Fruit fly (Drosophila melanogaster): Measurements from ENCODE around the gene CG32371.

The CG32371 gene

DNA sequence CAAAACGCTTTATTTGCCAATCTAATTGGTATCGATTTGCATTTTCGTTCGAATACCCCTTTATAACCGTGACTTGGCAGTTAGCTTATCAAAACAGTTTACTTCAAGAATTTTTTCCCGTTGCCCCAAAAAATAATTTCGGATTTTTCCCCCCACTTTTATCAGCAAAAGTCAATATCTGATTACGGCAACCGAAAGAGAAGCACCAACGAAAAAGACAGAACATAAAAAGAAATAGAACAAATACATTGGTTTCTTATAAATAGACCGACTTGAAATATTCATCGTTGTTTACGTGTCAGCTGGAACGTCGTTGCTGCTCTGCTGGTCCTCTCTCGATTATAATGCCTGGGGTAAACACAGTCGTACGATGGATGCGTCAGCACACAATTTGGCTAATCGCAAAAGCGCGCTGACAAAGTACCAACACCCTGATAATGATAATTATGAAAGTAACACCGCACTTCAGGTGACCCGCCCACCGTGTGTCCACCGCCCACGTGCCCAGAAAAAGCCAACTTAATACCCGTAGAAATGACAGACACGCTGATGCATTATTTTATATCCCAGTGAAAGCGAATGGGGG is 33.2 kb upstream of the CG32371 start:
- TF ChIP-seq CTCF (optimal IDR thresholded peaks at IDR 0.05) (no peak), CG8478 (optimal IDR thresholded peaks at IDR 0.05) (no peak)

DNA sequence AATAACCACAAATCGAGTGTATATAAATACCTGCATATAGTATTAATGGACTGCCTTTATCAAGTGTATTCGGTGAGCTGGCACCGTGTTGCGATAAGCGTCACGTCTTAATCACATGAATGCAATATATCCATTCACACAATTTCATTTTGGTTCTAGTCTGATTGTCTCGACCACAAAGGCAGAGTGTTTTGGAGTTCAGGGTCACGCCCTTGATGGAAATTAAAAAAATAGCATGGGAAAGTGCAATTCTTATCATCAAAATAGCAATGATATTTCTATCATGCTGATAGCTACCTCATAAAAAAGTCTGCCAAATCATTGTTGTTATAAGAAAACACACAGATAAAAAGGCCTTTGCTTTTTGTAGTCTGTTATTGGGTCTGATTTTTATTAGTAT is 24.6 kb upstream of the CG32371 start:
- TF ChIP-seq CG8478 (optimal IDR thresholded peaks at IDR 0.05) (no peak), CTCF (optimal IDR thresholded peaks at IDR 0.05) (no peak)

DNA sequence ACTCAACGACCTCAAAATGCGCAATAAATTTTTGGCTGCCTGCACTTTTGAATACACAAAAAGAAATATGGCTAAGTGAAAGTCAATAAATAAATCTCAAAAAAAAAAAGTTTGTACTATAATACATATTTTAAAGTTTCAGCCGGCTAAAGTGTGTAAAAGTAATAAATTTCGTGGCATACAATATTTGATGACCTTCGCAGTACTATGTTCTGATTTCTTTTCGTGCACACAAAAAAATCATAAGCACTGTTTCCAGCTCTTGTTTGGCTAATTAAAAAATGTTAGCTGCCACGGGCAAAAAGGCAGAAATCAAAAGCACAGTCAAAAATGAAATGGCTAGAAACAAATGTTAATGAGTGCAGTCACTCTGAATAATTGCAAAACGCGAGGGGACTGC is 24.1 kb upstream of the CG32371 start:
- TF ChIP-seq CG8478 (optimal IDR thresholded peaks at IDR 0.05) (no peak), CTCF (optimal IDR thresholded peaks at IDR 0.05) (no peak)

DNA sequence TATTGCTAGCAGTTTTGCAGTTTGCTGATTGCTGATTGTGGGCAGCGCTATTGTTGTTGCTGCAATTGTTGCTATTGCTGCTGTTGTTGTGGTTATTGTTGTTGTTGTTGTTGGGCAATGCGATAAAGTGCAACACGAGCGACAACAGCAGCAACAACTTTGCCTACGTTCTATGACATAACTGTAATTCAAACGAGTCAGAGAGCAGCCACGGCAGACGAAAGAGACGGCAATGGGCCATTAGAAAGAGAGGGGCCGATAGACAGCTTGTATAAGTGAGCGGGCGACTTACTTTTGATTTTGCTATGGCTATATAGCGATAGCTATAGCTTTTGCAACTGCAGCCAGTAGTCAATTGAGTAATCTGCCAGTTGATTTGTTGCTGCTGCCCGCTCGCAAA is 22.1 kb upstream of the CG32371 start:
- no peak for TF ChIP-seq CG8478 (optimal IDR thresholded peaks at IDR 0.05)
- TF ChIP-seq CTCF (optimal IDR thresholded peaks at IDR 0.05), result no peak

DNA sequence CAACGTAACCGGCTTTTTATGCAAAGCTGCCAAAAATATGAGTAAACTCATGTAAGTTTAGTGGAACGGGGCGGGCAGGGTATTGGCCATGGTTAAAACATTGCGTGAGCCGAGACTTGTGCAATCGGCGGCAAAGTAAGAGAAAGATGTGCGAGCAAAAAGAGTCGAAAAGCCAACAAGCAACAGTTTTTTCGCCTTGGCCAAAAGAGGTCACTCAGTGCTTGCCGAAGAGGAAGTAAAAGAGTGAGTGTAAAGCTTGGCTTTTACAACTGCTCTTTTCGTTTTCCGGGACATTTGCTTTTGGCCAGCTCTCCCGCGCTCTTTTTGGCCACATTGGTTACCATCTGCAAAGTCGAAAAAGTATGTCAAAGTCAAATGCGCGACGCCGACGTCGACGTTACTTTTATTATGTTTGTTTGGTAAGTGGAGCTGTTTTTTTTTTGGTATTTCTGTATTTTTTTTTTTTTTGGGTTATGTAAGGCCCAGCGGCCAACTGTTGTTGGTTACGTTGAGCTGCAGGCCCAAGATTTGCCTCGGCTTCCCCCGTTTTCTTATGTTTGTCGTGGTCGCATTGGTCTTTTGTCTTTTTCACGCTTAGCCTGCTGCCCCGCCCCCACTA is 19.7 kb upstream of the CG32371 start:
- TF ChIP-seq CTCF (optimal IDR thresholded peaks at IDR 0.05), result no peak
- TF ChIP-seq CG8478 (optimal IDR thresholded peaks at IDR 0.05), result no peak

DNA sequence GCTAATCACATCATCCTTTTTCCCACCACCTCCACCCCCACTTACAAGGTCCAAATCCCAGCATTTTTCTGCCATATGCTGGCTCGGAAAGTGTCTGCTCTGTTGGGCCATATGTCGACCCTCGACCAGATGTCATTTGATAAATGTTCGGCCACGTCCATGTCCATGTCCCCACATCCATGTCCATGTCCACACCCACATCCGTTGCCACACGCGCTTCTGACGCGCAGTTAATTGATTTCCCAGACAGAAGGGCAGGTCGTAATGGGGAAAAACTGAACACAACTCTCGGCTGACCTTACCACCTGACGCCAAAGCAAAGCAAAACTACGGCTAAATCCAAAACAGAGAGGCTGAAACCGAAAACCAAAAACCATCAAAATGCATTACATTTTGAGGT is 18.8 kb upstream of the CG32371 start:
- no peak for TF ChIP-seq CG8478 (optimal IDR thresholded peaks at IDR 0.05)
- TF ChIP-seq CTCF (optimal IDR thresholded peaks at IDR 0.05), result no peak

DNA sequence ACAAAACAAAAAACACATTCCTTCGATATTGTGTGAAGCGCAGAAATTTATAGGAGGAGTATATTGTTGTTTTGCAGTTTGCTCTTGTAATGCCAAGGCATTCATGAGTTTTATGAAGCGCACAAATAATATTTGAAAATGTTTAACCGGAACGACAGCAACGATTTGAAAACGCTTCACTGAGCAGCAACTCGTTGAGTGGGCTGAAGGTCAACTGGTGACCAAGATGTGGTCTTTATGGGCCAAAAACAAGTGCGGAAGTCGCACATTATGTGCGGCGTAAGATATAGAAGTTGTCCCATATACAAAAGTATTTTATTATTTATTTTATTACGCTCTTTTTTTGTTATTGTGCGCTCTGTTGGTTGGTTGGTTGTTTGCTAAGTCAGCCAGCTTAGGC is 18.1 kb upstream of the CG32371 start:
- TF ChIP-seq CG8478 (optimal IDR thresholded peaks at IDR 0.05) (no peak), CTCF (optimal IDR thresholded peaks at IDR 0.05) (no peak)

DNA sequence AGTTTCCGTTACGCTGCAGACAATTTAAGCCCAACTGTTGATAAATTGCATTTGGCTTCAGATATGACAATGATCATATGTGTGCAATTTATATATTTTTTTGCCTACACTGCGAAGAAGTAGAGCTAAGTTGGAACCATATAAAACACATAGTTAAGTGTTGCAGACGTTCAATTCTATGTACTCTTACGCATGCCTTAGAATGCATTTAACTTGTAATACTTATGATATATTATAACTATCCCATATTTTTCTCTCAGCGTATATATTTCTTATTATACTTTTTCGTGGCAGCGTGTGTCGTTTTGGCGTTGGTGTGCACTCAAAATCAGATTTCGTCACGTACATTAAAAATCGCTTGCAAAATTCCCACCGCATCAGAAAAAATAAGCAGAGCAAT is 15.2 kb upstream of the CG32371 start:
- TF ChIP-seq CG8478 (optimal IDR thresholded peaks at IDR 0.05) (no peak), CTCF (optimal IDR thresholded peaks at IDR 0.05) (no peak)

DNA sequence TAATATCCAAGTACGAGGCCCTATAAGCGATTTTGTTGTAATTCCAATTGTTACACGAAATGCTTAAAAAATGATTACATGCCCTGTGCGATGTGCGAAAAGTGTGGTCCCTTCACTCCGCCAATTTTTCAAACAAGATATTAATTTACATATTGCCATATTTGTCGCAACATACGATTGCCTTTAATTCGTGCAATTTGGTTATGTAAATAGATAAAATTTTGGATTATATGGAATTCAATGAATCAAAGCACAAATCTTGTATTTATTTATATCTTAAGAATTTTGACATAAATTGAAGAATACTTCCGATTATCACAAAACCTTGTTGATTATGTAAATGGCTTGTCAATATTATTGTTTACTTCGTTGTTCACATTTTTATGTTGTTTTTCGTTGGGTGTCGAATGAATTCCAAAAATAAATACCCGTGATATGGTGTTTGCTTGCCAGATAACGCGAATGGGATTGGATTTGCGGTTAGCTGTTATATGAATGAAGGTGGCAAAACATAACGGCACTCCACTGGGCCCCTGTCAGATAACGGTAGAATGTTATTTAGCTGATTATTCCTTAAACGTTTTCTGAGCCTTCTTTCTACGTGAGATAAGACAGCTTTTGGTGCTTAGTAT is 14.0 kb upstream of the CG32371 start:
- TF ChIP-seq CTCF (optimal IDR thresholded peaks at IDR 0.05) (no peak), CG8478 (optimal IDR thresholded peaks at IDR 0.05) (no peak)

DNA sequence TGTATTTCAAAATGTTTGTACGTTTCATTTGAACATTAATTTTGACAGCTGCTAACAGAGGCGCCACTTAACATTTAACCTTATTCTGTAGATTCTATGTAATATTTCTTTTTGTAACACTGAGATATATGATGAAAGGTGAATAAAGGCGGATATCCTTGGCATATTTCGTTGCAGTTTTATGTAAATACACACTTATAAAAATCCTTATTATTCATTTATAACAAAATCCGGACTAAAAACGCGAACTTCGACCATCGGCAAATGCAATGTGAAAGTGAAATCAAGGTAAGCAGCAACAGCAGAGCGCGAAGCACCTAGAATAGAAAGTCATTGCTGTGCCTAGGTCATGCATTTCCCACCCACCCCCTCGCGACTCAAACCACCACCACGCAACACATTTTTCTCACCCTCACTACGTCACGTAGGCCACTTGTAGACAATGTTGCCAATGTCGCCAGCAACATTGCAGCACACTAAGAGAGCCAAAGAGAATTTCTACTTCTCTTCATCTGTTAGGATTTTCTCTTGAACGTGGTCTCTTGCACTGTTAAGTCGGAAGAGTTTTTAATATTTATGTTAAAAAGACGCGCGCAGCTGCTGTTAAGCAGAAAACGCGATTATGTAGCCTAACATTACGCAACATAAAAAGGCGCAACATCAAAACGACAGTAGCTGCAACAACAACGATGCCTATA is 13.3 kb upstream of the CG32371 start:
- TF ChIP-seq CG8478 (optimal IDR thresholded peaks at IDR 0.05) (no peak), CTCF (optimal IDR thresholded peaks at IDR 0.05) (no peak)

DNA sequence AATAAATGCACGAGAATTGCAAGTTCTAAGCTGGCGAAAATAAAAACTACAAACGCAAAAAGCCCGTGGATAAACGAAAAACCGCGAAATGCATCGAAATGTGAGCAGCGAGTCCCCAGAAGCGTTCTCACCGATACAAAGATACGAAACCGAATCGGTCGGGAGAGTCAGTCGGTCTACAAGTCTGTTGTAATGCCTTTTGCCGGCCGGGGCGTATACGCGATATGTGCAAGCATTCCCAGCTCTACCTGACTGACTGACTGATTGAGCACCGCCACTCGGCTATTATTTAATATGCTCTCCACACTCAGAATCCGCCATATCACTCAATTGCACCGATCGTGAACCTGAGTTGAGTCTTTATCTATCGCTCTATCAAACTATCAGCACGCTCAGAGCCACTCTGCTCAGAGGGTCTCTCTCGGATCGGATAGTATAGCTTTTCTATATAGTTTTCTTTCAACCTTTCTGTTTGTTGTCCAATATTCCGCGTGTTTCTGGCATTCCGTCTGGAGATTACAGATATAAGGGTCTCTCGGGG is 7.3 kb upstream of the CG32371 start, which contains the start of gene Clk:
TSS of gene Clk (minus strand) at position 239 of the 541 bp plus-strand sequence.
- TF ChIP-seq CTCF (optimal IDR thresholded peaks at IDR 0.05) (no peak), CG8478 (optimal IDR thresholded peaks at IDR 0.05) (no peak)

DNA sequence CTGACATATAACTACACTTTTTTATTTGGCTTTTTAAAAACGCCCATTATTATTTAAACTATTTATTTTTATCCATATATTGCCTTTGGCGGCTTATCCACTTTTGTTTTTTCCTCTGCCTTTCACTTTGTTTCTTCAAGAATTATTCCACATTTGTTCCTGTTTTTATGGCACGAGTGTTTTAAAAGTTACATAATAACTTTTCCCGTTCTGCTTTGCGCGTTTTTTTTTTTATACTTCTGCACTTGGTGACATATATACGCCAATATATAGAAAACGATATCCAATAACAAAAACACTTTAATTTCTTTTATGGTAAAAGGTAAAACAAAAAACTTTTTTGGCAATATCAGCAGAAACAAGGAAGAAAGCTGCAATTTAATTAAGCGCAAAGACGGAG is 6.5 kb upstream of the CG32371 start:
- no peak for TF ChIP-seq CG8478 (optimal IDR thresholded peaks at IDR 0.05)
- TF ChIP-seq CTCF (optimal IDR thresholded peaks at IDR 0.05), result no peak

DNA sequence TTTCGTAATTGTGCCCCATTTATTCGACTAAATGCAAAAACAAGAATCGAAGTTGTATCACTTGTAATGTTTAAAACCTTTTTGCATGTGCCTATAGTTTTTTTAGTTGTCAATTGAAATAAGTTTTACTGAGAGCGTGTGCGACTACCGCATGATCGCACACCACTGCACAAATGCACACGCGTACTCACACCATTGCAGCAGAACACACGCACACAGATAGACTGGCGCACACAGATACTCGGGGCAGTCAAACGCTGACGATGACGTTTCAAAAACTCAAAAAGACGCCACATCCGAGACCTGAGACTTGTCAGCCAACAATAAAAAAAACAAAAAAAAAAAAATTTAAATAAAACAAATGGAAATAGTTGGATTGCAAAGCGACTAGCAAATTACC is 5.4 kb upstream of the CG32371 start:
- TF ChIP-seq CG8478 (optimal IDR thresholded peaks at IDR 0.05) (no peak), CTCF (optimal IDR thresholded peaks at IDR 0.05) (no peak)

DNA sequence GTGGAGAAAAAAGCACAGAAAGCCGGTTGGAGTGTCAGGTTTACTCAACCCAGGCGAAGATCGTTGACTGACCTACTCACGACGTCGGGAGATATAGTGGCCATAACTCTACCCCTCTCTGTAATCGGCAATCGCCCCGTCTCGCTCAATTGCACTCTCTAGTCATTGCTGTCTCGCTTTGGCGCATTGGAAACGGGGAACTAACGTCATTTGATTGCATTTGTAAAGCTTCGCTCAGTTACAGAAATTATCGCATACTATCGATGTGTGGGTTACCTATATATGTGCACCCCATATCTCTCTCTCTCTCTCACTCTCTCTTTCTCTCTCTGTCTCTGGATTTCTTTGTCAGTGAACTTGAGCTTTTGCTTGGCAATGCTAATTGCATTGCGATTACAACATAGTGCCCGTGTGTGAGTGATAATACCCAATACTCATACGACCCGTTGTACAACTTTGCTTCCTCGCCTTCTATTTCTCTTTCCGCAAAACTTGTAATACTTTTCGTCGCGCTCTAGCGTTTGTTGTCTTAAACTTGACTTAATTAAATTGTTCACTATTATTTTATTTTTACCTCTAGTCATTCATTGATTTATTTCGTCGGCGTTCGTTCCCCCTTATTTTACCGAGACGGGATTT is 4.1 kb upstream of the CG32371 start:
- no peak for TF ChIP-seq CTCF (optimal IDR thresholded peaks at IDR 0.05)
- TF ChIP-seq CG8478 (optimal IDR thresholded peaks at IDR 0.05), result no peak

Data from S2 (cell line).